Fruit fly (Drosophila melanogaster): ENCODE measurements around the gene Iru.

Iru gene

DNA sequence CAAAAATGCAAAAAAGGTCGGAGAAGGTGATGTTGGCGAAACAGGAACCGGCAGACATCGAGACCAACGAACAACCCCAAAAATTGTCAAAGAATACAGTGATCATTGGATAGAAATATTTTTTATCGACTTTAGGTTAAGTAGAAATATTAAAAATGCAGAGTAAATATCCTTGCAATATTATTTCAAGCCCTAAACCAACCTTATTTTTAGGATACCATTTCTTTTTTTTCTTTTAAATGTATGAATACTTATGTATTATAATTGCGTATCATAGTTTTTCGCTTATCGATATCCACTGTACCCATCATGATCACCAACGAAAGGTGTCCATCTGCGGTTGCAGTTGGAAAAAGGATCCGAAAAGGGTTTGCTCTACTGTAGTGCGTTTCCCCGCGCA is 29.0 kb downstream of the Iru start:
- TF ChIP-seq CG17801 (GFP tag; optimal IDR thresholded peaks at IDR 0.05; ENCODE audit: partially characterized antibody): no peak

DNA sequence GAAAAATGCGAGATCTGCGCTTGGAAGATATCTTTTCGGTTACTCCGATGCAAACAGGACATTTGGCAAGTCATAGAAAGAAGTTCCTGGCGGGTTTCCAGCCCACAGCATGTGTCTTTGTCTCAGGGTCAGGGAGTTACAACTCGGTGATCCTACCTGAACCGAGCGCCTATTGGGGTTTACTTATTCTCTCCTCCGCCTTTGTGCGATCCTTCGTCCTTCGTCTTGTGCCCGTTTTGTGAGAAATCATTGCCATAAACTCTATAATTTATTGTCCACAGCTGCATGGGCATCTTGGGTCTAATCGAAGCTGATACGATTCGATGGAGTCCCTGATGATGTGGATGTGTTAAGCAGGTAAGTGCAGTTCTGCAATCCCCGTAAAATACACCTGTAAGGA is 31.7 kb downstream of the Iru start:
- TF ChIP-seq CG17801 (GFP tag; optimal IDR thresholded peaks at IDR 0.05; ENCODE audit: partially characterized antibody): no peak

DNA sequence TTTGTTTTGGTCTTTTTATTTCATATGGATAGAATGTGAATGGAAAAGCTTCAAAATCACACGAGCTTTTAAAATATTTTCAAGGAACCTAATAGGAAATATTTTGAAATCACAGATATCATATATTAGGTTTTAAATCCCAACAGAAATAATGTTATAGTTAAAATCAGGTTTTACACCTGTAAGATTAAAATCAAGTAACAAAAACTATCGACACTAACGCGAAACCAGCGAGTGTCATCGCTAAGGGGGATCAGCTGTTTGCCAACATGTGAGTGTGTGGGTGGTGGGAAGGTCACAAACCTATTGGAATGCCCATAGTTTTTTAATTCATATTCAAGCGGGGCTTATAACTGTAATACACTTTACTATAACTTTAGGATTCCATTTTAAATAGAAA is 32.4 kb downstream of the Iru start, which contains the start of gene hyx:
hyx (plus strand) TSS at position 109 of the 400 bp plus-strand sequence.
- TF ChIP-seq CG17801 (GFP tag; optimal IDR thresholded peaks at IDR 0.05; ENCODE audit: partially characterized antibody): peak; percentile 30

DNA sequence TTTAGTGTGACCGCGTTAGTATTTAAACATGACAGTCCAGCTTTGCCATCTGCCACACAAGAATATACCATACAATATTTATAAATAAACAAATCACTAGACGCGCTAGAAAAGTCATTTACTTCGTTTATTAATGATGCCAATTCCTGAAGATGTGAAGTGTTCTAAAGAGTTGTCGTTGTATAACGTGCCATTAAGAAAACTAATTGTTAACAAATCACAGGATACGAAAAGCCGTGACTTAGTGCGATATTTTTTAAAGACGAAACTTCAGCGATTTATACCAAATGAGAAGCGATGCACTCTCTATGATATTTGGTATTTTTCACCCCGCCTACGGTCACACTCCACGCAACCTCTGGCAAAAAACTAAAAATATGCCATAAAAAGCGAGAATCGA is 33.2 kb downstream of the Iru start, which contains the start of gene neur:
neur (minus strand) TSS at position 24 of the 400 bp plus-strand sequence.
- TF ChIP-seq CG17801 (GFP tag; optimal IDR thresholded peaks at IDR 0.05; ENCODE audit: partially characterized antibody): no peak

DNA sequence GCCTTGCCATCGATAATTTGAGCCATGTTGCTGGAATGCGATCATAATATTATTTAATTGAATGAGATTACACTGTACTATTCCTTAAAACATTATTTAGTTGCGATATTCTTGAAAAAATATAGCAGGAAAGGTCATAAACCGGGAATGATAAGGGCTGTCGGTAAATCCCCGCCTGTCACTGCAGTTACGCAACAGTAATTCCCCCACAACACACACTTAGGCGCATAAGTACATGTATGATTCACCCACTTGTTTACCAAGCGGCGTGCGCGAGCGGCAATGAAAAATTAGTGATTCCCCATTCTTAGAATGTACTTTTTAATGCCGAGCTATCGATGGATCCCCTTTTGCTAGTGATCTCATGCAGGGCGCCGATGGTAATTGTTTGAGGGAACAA is 37.4 kb downstream of the Iru start:
- TF ChIP-seq CG17801 (GFP tag; optimal IDR thresholded peaks at IDR 0.05; ENCODE audit: partially characterized antibody): no peak

DNA sequence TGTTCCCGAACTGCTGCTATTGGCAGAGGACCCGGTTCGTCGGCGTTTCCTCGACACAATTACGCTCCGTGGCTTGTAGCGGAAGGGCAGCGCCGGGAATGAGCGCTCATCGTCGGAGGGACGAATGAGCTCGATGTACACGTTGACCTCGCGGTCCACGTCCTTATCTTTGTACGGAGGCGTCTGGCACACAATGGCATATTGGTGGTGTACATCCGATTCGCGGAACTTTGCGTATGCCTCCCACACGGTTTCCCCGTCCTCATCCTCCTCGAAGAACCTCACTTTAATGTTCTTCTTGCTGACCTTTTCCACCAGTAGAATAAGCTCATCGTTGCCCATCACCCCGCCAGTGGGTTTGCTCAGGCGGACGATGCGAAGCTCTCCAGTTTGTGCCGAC is 39.5 kb downstream of the Iru start:
- TF ChIP-seq CG17801 (GFP tag; optimal IDR thresholded peaks at IDR 0.05; ENCODE audit: partially characterized antibody): no peak

DNA sequence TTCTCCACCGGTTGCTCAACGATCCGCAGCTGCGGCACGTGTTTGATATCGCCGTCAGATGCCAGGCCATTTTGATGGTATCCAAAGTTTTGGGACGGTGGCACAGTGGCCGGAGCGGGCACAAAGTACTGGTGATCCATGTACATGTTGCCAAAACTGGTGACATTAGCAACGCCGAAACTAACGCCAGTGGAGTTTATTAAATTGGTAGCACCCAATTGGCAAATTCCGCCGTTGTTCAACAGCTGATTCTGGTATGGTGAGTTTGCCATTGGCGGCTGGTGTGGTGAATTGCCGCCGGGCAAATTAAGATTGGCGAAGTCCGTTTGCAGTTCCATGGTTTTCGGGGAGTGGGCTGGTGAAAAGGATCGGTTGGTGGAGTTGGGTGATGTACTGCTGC is 40.7 kb downstream of the Iru start:
- no peak for TF ChIP-seq CG17801 (GFP tag; optimal IDR thresholded peaks at IDR 0.05; ENCODE audit: partially characterized antibody)

DNA sequence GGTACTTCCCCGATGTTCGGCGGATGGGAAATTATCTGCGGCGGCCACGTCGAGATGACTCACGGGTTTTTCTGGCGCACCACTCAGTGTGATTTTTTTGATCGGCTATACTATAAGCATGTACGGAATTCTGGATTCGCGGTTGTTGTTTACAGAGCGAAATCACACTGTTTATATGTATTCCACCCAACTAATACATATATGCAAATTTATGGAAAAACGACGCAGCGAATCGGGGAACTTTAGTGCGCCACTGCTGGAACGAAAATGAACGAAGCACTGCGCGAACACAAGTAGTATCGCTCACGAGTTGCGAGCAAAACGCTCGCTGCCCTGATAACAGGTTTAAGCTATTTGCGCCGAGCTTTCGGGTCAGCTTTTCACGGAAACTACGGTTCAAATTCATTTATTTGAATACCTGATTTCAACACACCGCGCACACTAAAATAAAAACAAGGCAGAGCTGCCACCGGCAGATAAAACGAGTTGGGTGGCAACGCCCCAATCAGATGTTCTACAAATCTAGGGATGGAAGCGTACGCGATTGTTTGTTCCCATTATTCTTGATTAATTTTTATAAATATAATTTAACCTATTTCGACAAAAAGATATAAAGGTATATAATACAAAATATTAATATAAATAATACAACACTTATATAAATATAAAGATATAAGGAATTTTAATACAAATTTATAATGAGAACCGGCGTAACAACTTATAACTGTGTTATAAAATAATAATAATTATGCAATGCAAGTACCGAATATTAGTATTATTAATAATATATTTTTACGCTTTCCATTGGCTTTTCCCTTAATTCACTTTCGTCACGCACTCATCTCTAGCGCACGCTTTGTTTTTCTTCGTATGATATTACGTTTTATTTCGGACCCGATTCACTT is 41.6 kb downstream of the Iru start, which contains the start of gene Rel:
Rel (minus strand) TSS at position 417 of the 905 bp plus-strand sequence.
- TF ChIP-seq CG17801 (GFP tag; optimal IDR thresholded peaks at IDR 0.05; ENCODE audit: partially characterized antibody): peak; percentile 77

DNA sequence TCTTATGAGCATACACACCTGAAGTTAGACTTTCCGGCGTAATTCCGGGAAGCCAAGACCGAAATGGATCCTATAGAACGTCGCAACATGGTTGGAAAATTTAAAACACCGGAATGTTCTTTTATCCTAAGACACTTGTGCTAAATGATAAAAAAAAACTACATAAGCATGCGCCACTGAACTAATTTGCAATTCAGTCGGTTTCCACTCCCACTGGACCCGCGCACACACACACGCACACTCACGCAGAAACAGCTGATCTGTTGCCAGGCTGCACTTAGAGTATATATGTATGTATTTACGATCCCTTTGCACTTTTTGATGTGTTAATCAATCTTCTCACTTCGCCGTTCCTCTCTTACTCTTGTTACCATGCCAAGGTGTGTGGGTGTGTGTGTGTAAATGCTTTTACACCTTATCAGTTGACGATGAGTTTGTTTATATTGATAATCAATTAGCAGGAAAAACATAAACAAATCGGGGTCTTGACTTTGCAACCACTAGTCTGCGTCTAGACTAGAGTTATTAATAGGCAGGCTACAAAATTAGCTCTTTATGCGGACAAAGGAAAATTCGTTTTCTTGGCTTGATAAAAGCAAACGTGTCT is 42.3 kb downstream of the Iru start, which contains the start of gene Mst85C:
Mst85C (plus strand) TSS at position 180 of the 607 bp plus-strand sequence.
- no peak for TF ChIP-seq CG17801 (GFP tag; optimal IDR thresholded peaks at IDR 0.05; ENCODE audit: partially characterized antibody)

DNA sequence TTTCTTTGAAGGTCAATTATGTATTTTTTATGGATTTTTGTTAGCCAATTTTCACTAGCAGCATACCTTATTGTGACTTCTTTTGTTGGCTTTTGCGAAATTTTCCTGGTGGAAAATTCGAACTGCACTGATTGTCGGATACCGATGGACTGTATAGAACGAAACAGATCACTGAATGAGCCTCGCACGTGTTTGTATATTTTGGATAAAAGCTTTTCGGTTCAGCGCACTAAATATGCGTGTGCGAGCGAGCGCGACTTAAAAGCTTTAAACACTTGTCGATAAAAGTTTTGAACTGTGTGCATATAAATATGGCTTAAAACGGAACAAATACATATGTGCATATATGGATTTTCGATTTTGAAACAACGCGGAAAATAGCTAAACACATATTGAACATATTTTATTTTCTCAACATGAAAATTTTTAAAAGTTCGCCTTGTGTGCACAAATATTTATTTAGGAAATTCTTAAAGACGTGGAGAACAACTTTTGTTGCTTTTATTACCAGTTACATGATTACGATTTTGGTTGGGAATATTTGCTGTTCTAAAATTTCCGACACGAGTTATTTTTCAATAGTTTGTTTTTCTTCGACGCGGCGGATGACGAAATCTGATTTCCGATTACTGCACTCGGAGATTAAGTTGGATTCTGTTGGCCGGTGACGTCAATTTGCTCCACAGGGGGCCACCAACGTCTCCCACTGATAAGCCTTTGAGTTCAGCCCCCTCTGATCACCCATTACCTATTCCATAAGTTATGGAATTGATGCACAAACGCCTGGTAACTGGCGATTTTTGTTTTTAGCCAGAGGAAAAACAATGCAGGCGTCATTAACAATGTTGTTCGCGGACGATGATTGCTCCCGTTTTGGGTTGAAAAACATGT is 43.1 kb downstream of the Iru start:
- TF ChIP-seq CG17801 (GFP tag; optimal IDR thresholded peaks at IDR 0.05; ENCODE audit: partially characterized antibody): no peak

DNA sequence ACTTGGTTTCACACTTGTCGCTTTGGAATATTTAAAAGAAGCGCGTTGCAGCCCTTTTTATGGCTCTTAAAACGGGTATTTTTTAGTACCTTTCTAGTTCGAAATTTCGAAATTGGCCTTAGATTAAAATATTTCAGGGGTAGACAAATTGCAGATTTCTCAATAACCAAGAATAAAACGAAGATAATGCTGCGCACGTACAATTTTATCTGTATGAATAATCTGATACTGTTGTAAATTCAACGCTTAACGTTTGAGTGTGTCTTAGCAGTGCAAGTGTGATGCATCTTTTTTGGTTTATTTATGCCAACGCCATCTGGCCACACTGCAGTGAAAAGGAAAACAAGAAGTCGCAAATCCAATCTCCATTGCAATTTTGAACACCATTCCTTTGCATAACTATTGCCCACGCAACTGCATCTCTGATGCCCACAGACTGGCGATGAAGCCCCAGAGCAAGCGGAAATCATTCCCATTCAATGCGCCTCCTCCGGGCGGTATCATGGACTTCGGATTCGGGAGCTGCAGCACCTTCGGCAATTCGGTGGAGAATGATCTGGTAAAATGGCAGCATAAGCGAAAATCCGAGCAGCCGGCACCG is 44.4 kb downstream of the Iru start, which contains the start of gene Nmdmc:
Nmdmc (minus strand) TSS at position 37 of the 601 bp plus-strand sequence.
- no peak for TF ChIP-seq CG17801 (GFP tag; optimal IDR thresholded peaks at IDR 0.05; ENCODE audit: partially characterized antibody)

DNA sequence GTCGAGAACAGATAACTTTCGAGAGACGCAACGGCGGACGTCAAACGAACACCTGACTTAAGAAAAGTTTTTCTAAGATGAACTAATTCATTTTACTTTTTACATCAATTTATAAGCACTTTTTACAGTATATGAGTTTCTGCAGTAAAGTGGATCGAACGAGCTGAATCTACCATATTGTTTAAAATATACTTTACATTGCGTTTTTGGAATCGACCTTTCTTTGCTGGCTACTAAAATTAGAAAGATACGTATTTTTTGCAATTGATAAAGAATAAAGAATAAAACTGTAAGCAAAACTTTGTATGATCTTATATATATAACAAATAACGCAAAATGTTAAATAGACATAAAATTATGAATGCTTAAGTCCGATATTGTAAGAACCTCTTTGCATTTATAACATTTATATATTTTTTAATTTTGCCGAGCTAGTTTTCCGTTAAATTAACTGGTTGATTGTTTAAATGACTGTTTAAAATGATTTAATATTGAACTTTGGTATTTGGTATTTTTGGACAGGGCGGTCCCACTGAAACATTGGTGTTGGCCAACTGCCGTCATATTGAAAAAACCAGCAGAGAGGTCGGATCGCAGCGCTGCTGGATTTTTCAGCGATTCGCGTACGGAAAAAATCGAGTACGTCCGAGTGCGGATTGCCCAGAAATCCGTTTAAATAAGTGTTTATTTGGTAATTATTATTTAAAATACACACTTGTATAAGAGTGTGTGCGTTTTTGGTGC is 45.9 kb downstream of the Iru start, which contains the start of gene Kdm2:
Kdm2 (plus strand) TSS at position 559 of the 744 bp plus-strand sequence.
- TF ChIP-seq CG17801 (GFP tag; optimal IDR thresholded peaks at IDR 0.05; ENCODE audit: partially characterized antibody): peak; percentile 51

DNA sequence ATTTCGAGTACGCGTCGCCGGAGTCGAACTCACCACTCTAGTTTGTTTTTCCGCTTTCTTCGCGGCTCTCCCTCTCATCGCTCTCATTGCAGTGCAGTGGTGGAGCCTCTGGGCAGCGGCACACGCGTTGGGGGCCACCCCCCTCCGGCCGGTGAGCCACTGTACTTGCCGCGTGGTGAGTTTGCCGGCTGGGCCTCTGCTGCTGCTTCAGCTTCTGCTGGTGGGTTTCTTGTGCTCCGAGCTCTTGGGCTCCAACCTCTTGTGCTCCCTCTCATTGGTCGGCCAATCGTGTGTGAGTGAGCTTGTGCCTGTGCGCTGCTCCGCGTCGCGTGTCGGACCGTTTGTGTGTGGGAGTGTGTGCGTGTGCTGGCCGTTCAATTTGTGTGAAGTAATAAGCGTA is 46.8 kb downstream of the Iru start:
- TF ChIP-seq CG17801 (GFP tag; optimal IDR thresholded peaks at IDR 0.05; ENCODE audit: partially characterized antibody): peak; percentile 42

All from ovary, adult (tissue).